Worm (Caenorhabditis elegans): ENCODE data around the gene F49C12.7.

Gene F49C12.7

ce11 chrIV:9335552-9336251, 23.0 kb upstream of the F49C12.7 start, which contains the start of the genes coa-4 and T20D3.14 (continued):
- TF ChIP-seq ztf-4 (tag; optimal IDR thresholded peaks at IDR 0.05) (no peak), nfya-1 (tag; optimal IDR thresholded peaks at IDR 0.05; ENCODE audit: insufficient read depth) (peak; percentile 61), ceh-16 (tag; optimal IDR thresholded peaks at IDR 0.05) (no peak), pqm-1 (tag; optimal IDR thresholded peaks at IDR 0.05) (no peak), tbx-2 (tag; optimal IDR thresholded peaks at IDR 0.05) (no peak), pha-4 (tag; optimal IDR thresholded peaks at IDR 0.05) (peak; percentile 80), mdl-1 (tag; optimal IDR thresholded peaks at IDR 0.05) (no peak), nhr-67 (tag; optimal IDR thresholded peaks at IDR 0.05) (no peak), zag-1 (tag; optimal IDR thresholded peaks at IDR 0.05) (no peak), mml-1 (tag; optimal IDR thresholded peaks at IDR 0.05) (no peak), unc-39 (tag; optimal IDR thresholded peaks at IDR 0.05) (no peak), nhr-43 (tag; optimal IDR thresholded peaks at IDR 0.05; ENCODE audit: poor library complexity, severe bottlenecking) (no peak), R02D3.7 (tag; optimal IDR thresholded peaks at IDR 0.05) (no peak), unc-62 (GFP tag; optimal IDR thresholded peaks at IDR 0.05) (no peak), ceh-28 (tag; optimal IDR thresholded peaks at IDR 0.05) (no peak), egl-5 (tag; optimal IDR thresholded peaks at IDR 0.05) (no peak), ZK546.5 (tag; optimal IDR thresholded peaks at IDR 0.05) (no peak), aly-2 (tag; optimal IDR thresholded peaks at IDR 0.05) (no peak), hmg-11 (tag; optimal IDR thresholded peaks at IDR 0.05) (peak; percentile 2), egl-27 (tag; optimal IDR thresholded peaks at IDR 0.05) (no peak)

ce11 chrIV:9333007-9333406, 20.3 kb upstream of the F49C12.7 start:
- TF ChIP-seq pqm-1 (tag; optimal IDR thresholded peaks at IDR 0.05) (peak; percentile 57), nhr-76 (tag; optimal IDR thresholded peaks at IDR 0.05) (no peak), elt-2 (tag; optimal IDR thresholded peaks at IDR 0.05) (peak; percentile 93)

DNA sequence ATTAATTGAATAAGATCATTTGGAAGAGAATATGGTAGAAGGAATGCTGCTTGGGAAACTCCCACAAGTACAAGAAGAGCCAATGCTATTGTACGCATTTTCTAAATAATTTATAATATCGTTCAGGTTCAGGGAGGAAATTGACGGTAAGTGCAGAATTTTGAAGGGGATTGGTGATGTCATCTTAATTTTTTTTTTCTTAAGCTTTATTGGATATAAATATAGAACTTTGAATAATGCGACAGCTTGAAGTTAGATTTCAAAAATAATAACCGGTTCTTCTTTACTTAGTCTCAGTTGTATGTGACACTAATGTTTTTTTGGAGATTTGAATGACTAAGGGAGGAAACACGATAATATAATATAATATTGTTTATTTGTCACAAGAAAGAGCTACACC, 18.0 kb upstream of the F49C12.7 start, which contains the start of gene nspg-7.1:
Gene nspg-7.1 (minus strand): TSS at position 101 of the 400 bp plus-strand sequence.
- no peak for TF ChIP-seq eor-1 (tag; optimal IDR thresholded peaks at IDR 0.05)

- no peak for TF ChIP-seq pqm-1 (tag; optimal IDR thresholded peaks at IDR 0.05)
- TF ChIP-seq tbx-2 (tag; optimal IDR thresholded peaks at IDR 0.05), result no peak
- TF ChIP-seq snpc-4 (tag; optimal IDR thresholded peaks at IDR 0.05), result no peak
- TF ChIP-seq fkh-10 (GFP tag; optimal IDR thresholded peaks at IDR 0.05), result no peak
- no peak for TF ChIP-seq unc-62 (GFP tag; optimal IDR thresholded peaks at IDR 0.05)
- no peak for TF ChIP-seq zag-1 (tag; optimal IDR thresholded peaks at IDR 0.05)
These were observed 15.0 kb upstream of the F49C12.7 start, which contains the start of gene clec-183 for ce11 chrIV:9327706-9328105. Gene clec-183 (plus strand): TSS chrIV:9328006.

ce11 chrIV:9323989-9324506, 11.3 kb upstream of the F49C12.7 start, which contains the start of the genes nspg-11 and F49C12.15:
Gene nspg-11 (minus strand): TSS chrIV:9324089.
Gene F49C12.15 (plus strand): TSS chrIV:9324456.
- TF ChIP-seq elt-2 (tag; optimal IDR thresholded peaks at IDR 0.05) (peak; percentile 10), skn-1 (tag; optimal IDR thresholded peaks at IDR 0.05) (no peak), ceh-16 (tag; optimal IDR thresholded peaks at IDR 0.05) (no peak)

DNA sequence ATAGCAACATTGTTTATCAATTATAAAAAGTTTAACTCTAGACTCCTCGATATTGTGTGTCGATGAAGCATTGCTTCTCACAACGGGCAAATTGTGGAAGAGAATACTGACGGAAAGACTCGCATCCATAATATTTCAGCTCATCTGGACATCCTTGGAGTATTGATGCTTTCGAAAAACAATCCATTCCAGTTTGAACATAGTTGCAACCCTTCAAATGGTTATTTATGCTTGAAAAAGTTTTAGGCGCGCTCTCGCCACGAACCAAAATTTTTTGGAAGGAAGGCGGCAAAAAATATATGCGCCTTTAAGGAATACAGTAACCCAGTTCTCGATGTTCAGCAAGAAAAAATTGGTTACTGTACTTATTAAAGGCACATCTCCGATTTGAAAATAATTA, 9.8 kb upstream of the F49C12.7 start:
- no peak for TF ChIP-seq pqm-1 (tag; optimal IDR thresholded peaks at IDR 0.05)
- no peak for TF ChIP-seq ZK546.5 (tag; optimal IDR thresholded peaks at IDR 0.05)
- TF ChIP-seq ceh-9 (tag; optimal IDR thresholded peaks at IDR 0.05), result no peak
- peak; percentile 20 for TF ChIP-seq elt-2 (tag; optimal IDR thresholded peaks at IDR 0.05)
- peak; percentile 2 for TF ChIP-seq tbx-2 (tag; optimal IDR thresholded peaks at IDR 0.05)
- no peak for TF ChIP-seq zag-1 (tag; optimal IDR thresholded peaks at IDR 0.05)
- TF ChIP-seq nhr-23 (tag; optimal IDR thresholded peaks at IDR 0.05), result no peak
- TF ChIP-seq ama-1 (optimal IDR thresholded peaks at IDR 0.05), result peak; percentile 58
- peak; percentile 43 for TF ChIP-seq nhr-43 (tag; optimal IDR thresholded peaks at IDR 0.05; ENCODE audit: poor library complexity, severe bottlenecking)
